Fruit fly (Drosophila melanogaster) ovary, adult (tissue): ENCODE results near the gene CG43400.

Experiments
- CG17801 ChIP-seq: fragments of 200-800 bp; optimal IDR thresholded peaks from 2 replicates; lab custom pipeline; 2019; ENCODE audit warnings: missing biosample characterization, mild to moderate bottlenecking, missing genetic modification characterization, moderate library complexity; ENCODE audit not compliant: partially characterized antibody

Gene CG43400

DNA sequence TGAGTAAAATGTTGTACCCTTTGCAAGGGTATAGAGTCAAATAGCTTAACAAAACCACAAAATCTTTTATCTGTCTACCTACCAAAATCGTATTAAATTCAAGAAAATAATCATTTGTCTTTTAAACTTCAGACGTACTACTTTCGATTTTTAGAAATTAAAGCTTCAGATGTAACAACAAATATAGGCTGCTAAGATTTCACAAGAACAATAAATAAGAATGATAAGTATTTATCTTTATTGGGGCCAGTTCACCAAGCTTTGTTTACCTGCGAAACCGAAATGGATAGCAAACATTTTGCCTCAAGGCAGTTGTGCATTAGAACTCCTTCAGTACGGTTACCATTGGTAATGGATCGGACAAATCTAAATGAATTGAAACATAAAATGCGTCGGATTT lies at the start of gene CG43400:
CG43400 (plus strand) TSS at position 301 of the 400 bp plus-strand sequence.
- TF ChIP-seq CG17801 (GFP tag; lab: Kevin White, UChicago) = no peak

DNA sequence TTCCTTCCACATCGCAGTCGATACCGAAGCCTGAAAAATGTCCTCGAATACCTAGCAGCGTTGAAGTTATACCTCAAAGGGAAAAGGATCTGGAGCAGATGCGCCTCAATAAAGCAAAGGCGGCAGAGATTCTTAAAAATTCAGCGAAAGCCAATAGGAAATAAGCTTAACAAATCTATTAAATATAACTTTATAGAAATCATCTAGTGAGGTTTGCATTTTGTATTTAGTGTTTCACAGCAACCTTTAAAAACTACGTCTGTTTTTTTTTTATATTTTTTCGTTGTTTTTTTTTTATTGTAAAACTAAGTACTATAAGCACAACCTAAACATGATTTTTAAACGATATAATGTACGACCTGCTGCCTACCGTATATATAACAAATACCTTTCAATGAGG lies 48.4 kb upstream of the CG43400 start, which contains the start of gene CG31897:
CG31897 (plus strand) TSS at position 301 of the 400 bp plus-strand sequence.
- TF ChIP-seq CG17801 (GFP tag; lab: Kevin White, UChicago) = no peak

DNA sequence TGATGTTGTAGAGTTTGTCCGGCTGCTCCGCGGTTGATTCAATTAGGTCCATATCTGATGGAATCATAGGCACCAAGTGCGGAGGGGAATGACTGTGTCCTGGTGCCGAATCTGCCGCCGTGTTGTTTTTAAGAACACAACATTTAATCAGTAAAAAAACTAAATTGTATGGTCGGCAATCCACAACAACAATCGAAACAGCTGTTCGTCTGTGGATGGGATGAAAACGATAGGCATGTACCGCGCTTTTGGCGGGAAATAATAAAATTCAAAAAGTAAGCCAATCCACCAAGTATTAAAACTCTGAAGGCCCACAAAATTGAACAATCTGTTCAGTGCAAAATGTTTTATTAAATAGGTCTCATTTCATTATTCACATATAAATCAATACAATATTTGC lies 41.2 kb upstream of the CG43400 start, which contains the start of gene Aasdh:
Aasdh (minus strand) TSS at position 219 of the 400 bp plus-strand sequence.
- TF ChIP-seq CG17801 (GFP tag; lab: Kevin White, UChicago) = no peak

DNA sequence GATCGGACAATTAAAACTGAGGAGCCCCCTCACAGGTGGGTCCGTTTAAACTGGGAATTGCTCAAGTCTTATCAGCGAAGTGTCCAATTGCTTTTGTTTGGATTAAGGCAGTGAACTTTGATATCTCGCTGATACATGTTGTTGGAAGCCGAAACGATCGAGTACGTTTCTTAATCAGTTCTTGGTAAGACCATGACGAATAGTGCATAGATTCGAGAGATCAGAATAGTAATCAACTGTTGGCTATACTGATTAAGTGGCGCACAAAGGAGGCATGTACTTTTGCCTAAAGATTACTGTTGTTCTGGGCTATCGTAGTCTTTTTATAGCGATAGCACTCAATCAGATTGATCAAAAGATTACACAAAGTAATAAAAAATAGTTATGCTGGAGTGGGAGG lies 39.0 kb upstream of the CG43400 start:
- TF ChIP-seq CG17801 (GFP tag; lab: Kevin White, UChicago) = no peak

DNA sequence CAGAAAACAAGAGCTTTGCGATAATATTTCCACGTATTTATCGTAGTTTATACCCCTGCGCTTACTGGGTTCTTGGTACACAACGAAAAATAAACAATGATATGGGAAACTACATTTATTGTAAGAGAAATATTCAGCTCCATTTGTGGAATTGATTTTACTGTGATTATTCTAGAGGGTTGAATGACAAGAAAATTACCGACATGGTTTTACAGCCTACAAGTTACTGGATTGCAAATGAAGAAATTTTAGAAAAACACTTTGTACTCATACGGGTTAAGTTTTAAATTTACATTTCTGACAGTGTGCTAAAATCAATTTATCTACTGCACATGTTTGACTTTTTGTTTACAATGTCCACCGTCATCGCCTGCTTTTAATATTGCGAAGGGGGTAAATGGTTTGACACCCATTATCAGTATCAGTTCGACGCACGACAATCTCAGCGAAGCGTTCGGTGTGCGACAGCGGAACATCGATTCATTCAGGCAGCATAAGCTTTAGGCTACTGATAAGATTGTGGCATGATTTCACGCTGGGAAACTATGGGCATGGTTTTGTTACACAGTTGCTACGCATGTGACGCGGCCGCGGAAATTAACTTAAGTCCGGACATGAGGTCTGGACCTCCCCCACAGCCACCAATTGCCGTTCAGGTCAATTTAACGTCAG lies 28.6 kb upstream of the CG43400 start:
- TF ChIP-seq CG17801 (GFP tag; lab: Kevin White, UChicago) = no peak

DNA sequence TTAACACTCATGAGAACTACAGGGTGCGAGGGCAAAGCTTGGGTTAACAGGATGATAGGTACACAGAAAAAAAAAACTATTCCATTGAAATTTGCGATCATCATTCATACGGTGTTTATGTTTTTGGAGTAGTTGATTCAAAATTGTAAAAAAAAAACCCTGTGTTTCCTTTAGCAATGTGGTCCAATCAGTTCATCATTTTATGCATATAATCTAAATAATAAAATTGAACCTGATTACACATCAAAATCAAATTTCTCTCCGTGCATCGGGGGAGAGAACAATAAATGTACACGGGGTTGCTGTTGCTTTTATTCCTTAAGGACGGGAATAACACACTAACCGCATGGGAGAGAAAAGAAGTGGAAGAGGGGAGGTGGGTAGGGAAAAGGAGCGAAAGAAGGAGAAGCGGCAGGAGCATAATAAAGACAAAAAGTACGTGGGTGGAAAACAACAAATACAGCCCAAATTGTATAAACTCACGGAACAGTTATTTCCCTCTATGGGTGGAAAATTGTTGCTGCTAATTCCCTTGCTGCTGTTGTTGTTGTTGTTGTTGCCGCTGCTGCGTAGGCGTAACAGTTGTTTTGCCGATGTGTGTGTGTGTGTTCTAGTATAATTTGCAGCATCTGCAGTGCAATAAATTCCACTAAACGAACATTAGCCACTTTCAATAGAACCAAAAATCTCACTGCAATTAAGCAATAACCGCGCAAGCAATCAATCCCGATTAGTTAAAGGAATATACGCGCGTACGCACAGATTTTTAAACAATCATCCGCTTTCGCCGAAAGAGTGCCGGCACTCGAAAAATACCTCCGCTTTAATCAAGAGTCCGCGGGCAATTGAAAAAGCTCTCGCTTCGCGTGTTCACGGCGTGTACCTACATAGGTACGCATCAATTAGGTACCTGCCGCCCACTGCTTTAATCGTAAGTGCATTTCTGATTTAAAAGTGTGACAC lies 27.1 kb upstream of the CG43400 start, which contains the start of gene Agpat2:
Agpat2 (minus strand) TSS at position 851 of the 963 bp plus-strand sequence.
- no peak for TF ChIP-seq CG17801 (GFP tag; lab: Kevin White, UChicago)

DNA sequence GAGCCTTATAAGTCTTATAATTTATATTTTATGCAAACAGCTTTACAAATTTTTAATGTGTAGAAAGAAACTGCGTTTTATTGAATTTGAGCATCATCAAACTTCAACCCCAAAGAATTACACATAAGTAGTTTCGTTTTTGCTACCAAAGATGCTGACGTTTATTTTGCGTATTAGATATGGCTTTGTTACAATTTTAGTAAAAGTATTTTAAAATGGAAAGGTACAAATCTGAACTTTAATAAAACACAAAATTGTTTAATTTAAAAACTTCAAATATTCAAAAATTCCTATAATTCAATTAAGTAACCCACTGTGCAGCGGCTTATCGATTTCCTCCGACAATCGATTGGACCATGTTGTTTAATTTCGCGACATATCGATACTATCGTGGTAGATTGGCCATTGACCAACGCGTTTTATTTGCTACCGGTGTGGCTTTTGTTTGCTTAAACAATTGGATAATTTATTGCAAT lies 26.4 kb upstream of the CG43400 start, which contains the start of gene prg:
prg (plus strand) TSS at position 382 of the 476 bp plus-strand sequence.
- TF ChIP-seq CG17801 (GFP tag; lab: Kevin White, UChicago) = peak; percentile 78

DNA sequence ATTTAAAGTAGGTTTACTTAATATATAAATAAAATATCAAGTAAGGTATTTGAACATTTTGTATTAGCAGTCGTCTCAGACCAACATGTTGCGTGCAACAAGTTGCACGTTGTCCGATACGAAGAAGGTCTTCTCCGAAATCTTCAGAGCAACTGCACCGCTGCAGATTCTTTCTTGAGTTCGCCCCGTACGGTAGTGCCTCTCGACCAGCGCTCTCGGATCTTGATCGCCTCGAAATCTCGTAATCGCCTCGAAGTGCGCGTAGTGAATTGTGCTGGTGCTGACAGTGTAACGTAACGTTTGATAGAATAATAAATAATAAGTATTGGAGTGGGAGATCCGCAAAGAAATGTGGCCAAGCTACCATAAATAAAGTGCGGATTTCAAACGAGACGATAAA lies 23.9 kb upstream of the CG43400 start, which contains the start of gene dachs:
dachs (plus strand) TSS at position 175 of the 400 bp plus-strand sequence.
- no peak for TF ChIP-seq CG17801 (GFP tag; lab: Kevin White, UChicago)

DNA sequence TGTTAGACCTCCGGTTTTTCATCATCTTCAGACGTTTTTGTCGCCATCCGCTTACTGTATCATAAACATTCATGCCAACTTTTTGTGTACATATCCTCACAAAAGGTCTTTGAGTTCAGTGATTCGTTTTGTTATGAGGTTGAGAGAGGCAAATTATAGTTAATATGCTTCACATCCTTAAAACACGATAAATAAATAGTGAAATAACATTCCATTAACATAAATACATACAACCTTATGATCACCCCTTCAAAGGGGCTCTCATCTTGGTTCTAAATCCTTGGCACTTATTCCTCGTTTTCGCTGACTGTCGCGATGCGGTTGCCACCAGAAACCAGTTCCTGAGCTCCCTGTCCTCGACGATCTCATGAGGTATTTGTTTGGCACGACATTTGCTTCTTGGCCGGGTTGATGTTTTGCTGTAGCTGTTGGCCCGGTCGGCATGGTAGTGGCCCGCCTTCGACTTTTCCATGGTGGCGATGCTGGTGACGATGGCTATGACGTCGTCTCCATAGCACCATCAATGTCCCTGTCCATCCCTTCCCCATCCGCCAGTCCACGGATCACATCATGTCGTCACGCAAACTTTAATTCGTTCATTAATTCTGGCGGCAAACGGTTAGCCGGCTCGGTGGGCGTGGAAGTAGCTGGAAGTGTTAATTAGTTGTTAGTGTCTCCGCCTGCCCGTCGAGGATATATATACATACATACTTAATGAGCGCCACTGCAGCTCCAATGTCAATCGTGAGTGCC lies 21.4 kb upstream of the CG43400 start:
- no peak for TF ChIP-seq CG17801 (GFP tag; lab: Kevin White, UChicago)

DNA sequence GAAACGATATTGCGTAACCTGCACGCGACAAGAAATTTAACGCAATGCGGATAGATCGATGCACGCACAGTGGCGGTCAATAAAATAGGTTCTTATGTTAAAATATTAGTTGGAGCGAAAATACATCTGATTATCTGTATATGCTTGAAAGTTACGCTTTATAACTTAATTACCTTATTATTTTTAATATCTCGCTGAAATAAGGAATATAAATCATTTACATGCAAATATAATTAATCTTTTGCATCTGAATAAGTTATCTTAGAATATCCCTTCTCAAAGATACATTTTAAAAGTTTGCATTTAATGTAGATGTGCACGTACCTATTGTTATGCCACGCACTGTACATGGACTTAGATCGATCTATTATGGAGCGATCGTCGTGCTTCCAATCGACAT lies 18.9 kb upstream of the CG43400 start:
- TF ChIP-seq CG17801 (GFP tag; lab: Kevin White, UChicago) = no peak

DNA sequence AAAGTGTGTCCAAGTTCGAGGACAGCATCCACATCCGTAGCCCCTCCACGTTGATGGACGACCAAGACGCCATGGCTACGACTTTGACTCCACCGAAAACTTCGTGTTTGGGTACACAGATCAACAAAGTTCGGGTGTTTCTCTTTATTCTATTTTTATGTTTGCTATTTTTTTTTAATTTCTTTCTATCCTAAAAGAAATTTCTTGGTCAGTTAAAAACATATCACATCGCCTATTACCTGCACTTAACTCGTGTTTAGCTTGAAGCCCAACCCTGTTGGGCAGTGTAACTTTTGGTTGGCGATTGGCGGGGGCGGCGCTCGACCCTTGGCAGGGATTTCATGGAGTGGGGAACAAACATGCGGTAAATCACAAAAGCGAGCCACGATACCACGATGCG lies 17.1 kb upstream of the CG43400 start:
- TF ChIP-seq CG17801 (GFP tag; lab: Kevin White, UChicago) = no peak

DNA sequence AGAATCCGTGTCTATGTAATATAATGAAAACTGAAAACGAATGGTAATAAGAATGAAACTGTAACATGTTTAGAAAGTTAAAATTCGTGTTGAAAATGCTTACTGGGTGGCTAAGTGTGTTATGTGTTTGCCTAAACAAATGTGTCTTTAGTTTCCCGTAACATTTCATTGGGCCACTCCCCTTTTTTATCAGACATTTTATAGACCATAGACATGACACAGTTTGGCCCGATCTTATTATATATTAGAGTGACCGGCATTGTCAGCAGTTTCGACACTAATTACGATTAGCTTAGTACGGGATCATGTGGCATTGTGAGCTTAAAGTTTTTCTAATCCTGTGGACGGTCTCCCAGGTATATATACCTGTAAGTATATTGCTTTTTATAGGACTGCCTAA lies 13.5 kb upstream of the CG43400 start, which contains the start of gene CheA29a:
CheA29a (plus strand) TSS at position 301 of the 400 bp plus-strand sequence.
- TF ChIP-seq CG17801 (GFP tag; lab: Kevin White, UChicago) = no peak

DNA sequence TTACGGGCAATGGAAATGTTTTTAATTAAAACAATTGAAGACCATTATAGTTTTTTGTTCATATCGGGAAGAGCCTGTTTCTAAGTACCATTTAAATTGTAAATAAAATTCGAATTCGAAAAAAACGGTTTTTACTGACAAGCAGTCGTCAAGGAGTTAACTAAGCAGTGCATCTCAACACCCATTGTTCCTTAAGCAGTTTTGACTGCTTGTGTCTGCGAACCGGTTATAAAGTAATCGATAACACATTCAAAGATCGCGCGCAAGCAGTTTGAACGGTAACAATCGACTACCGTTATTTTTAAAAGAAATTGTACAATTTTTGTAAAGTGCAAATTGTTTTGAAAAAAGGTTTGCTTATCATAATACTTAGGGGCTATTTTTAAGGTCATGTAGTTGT lies 12.6 kb upstream of the CG43400 start:
- TF ChIP-seq CG17801 (GFP tag; lab: Kevin White, UChicago) = no peak

DNA sequence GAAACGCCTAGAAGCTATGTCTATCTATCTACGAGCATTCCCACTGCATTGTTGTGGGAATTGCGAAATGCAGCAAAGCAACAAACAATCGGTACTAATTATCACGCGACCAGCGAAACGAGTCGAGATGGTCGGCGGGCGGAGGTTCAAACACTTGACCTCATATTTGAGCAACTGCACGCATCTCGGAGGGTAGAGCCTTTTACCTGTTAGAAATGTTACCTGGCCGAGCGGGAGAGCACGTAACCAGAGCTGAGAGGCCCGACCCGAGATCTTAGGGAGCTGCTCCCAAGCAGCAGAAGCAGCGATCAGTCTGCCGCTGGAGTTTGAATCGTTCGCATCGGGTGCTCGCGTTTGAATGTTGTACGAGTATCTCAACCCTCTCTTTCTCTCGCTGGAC lies 12.2 kb upstream of the CG43400 start:
- no peak for TF ChIP-seq CG17801 (GFP tag; lab: Kevin White, UChicago)
